Worm (Caenorhabditis elegans): Measurements from ENCODE around the gene tin-10.

The tin-10 gene

DNA sequence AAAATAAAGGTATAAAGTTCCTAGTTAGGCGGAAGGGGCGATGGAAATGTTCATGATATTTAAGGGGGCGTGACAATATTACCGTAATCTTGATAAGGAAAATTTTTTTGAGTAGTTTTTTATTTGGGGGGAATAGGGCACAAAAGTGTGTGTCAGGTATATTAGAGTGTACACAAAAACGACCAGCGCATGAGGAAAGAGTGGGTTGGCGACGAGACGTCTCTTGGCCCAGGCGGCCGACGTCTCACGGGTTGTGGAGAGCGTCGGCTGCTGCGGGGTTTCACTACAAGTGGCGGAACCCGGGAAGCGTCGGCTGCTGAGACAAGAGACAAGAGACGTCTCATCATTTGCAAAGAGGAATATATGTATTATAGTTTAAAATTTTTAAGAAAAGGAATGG lies 38.9 kb downstream of the tin-10 start:
- TF ChIP-seq sem-4 (tag; optimal IDR thresholded peaks at IDR 0.05) (no peak), skn-1 (tag; optimal IDR thresholded peaks at IDR 0.05) (no peak), fos-1 (tag; optimal IDR thresholded peaks at IDR 0.05) (peak; percentile 60), mdl-1 (tag; optimal IDR thresholded peaks at IDR 0.05) (peak in 1 of 2 experiments; percentile 20), unc-62 (GFP tag; optimal IDR thresholded peaks at IDR 0.05) (no peak), C34F6.9 (tag; optimal IDR thresholded peaks at IDR 0.05) (no peak), mbf-1 (tag; optimal IDR thresholded peaks at IDR 0.05) (no peak), ztf-1 (GFP tag; conservative IDR thresholded peaks at IDR 0.05) (no peak), blmp-1 (tag; optimal IDR thresholded peaks at IDR 0.05; ENCODE audit: insufficient read depth) (no peak), crh-2 (tag; optimal IDR thresholded peaks at IDR 0.05) (peak; percentile 70), lin-13 (GFP tag; optimal IDR thresholded peaks at IDR 0.05) (peak; percentile 95), mab-5 (tag; optimal IDR thresholded peaks at IDR 0.05) (no peak), snpc-4 (tag; optimal IDR thresholded peaks at IDR 0.05) (peak; percentile 97), F13H6.1 (tag; optimal IDR thresholded peaks at IDR 0.05) (peak; percentile 17), nhr-21 (tag; optimal IDR thresholded peaks at IDR 0.05) (peak; percentile 29), unc-39 (tag; optimal IDR thresholded peaks at IDR 0.05) (no peak), nhr-23 (tag; optimal IDR thresholded peaks at IDR 0.05) (no peak), lsy-2 (tag; optimal IDR thresholded peaks at IDR 0.05) (peak in 1 of 2 experiments; percentile 17), ceh-16 (tag; optimal IDR thresholded peaks at IDR 0.05) (peak; percentile 43), elt-1 (tag; optimal IDR thresholded peaks at IDR 0.05) (no peak), dmd-4 (tag; optimal IDR thresholded peaks at IDR 0.05) (no peak), Y55F3AM.14 (GFP tag; optimal IDR thresholded peaks at IDR 0.05) (no peak), ceh-82 (tag; optimal IDR thresholded peaks at IDR 0.05) (no peak), sma-3 (GFP tag; optimal IDR thresholded peaks at IDR 0.05) (peak; percentile 70), lin-39 (tag; optimal IDR thresholded peaks at IDR 0.05) (no peak), nhr-11 (tag; optimal IDR thresholded peaks at IDR 0.05) (no peak), ama-1 (optimal IDR thresholded peaks at IDR 0.05) (no peak), nhr-6 (tag; optimal IDR thresholded peaks at IDR 0.05) (no peak), nhr-129 (tag; optimal IDR thresholded peaks at IDR 0.05) (no peak), nhr-10 (tag; optimal IDR thresholded peaks at IDR 0.05) (no peak), sma-9 (GFP tag; optimal IDR thresholded peaks at IDR 0.05) (peak; percentile 32), sma-9 (tag; optimal IDR thresholded peaks at IDR 0.05) (no peak)

DNA sequence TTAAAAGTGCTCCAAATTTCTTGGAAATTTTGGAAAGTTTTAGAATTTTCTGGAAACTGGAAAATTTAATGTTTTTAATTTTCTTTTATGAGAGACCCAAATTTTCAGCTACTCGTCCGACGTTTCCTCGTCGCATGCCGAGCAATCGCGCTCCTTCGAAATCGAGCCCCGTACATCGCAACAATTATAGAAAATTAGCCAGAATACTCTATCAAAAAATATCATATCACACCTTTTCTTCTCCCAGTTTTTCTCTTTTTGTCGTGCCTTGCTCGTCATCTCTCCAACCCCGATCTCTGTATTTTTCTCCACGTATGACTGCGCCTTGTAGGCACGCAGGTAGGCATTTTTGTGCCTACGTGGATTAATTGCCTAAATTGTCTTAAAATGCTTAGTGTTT lies 40.3 kb downstream of the tin-10 start:
- no peak for TF ChIP-seq unc-39 (tag; optimal IDR thresholded peaks at IDR 0.05)
- TF ChIP-seq gmeb-1 (tag; optimal IDR thresholded peaks at IDR 0.05): no peak
- no peak for TF ChIP-seq ceh-16 (tag; optimal IDR thresholded peaks at IDR 0.05)
- no peak for TF ChIP-seq Y55F3AM.14 (GFP tag; optimal IDR thresholded peaks at IDR 0.05)
- TF ChIP-seq mdl-1 (tag; optimal IDR thresholded peaks at IDR 0.05): no peak
- no peak for TF ChIP-seq nhr-237 (tag; optimal IDR thresholded peaks at IDR 0.05)
- no peak for TF ChIP-seq ceh-82 (tag; optimal IDR thresholded peaks at IDR 0.05)
- TF ChIP-seq snpc-4 (tag; optimal IDR thresholded peaks at IDR 0.05): no peak
- TF ChIP-seq sma-9 (GFP tag; optimal IDR thresholded peaks at IDR 0.05): no peak
- TF ChIP-seq sma-9 (tag; optimal IDR thresholded peaks at IDR 0.05): no peak
- TF ChIP-seq lsy-2 (tag; optimal IDR thresholded peaks at IDR 0.05): no peak
- TF ChIP-seq nhr-10 (tag; optimal IDR thresholded peaks at IDR 0.05): no peak
- no peak for TF ChIP-seq nhr-12 (tag; optimal IDR thresholded peaks at IDR 0.05)
- TF ChIP-seq alr-1 (tag; optimal IDR thresholded peaks at IDR 0.05): no peak
- no peak for TF ChIP-seq nhr-11 (tag; optimal IDR thresholded peaks at IDR 0.05)
- TF ChIP-seq elt-3 (tag; optimal IDR thresholded peaks at IDR 0.05): no peak

DNA sequence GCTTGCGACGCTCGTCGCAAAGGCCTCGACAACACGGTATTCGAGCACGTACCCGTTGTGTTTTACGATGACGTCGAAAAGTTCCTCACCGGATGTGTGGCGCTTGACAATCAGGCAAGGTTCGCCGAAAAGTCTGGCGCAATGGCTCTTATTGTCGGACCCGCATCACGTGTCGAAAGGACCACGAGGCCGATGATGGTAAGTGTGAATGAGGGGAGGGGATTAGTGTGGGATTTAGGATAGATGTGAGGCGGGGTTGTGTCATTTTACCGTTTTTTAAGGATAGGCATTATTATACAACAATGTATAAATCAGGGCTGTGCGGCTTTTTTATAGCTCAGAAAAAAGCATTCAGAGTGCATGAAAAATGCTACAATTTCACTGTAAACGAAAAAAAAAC lies 42.9 kb downstream of the tin-10 start:
- no peak for TF ChIP-seq C34F6.9 (tag; optimal IDR thresholded peaks at IDR 0.05)

DNA sequence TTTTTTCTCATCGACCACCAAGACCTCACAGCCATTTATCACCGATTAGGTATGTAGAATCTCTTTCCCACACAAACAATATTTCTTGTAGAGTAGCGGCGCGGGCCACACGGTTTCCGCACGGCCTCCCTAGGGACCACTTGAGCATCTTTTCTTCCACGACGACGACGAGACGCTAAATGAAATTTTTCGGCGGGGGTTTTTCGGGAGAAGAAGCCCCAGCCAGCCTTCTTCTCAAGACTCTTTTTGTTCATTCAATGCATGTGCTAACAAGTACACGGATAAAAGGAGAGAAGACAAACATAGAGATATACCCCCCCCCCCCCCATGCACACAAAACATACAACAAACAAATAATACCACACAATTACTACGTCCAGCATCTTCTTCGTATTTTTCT lies 43.6 kb downstream of the tin-10 start:
- TF ChIP-seq ceh-16 (tag; optimal IDR thresholded peaks at IDR 0.05) (no peak), mdl-1 (tag; optimal IDR thresholded peaks at IDR 0.05) (no peak), nhr-237 (tag; optimal IDR thresholded peaks at IDR 0.05) (no peak), nhr-129 (tag; optimal IDR thresholded peaks at IDR 0.05) (no peak), F13H6.1 (tag; optimal IDR thresholded peaks at IDR 0.05) (no peak), unc-55 (GFP tag; optimal IDR thresholded peaks at IDR 0.05) (no peak), peb-1 (tag; optimal IDR thresholded peaks at IDR 0.05) (no peak), ztf-1 (GFP tag; conservative IDR thresholded peaks at IDR 0.05) (no peak), alr-1 (tag; optimal IDR thresholded peaks at IDR 0.05) (no peak), mab-5 (tag; optimal IDR thresholded peaks at IDR 0.05) (no peak), nhr-25 (tag; optimal IDR thresholded peaks at IDR 0.05) (no peak), mbf-1 (tag; optimal IDR thresholded peaks at IDR 0.05) (no peak)

All from whole organism, L2 larva.